Worm (Caenorhabditis elegans) whole organism, young adult: ENCODE results near the gene sup-9.

Experiments used
- B0336.3 ChIP-seq: fragments of 200-800 bp; sonication (Bioruptor generic); IDR thresholded peaks from 2 replicates; pipeline ENCODE4 v1.3.6; 2022; ENCODE audit warnings: missing genetic modification characterization, missing compliant biosample characterization
- egl-44 ChIP-seq: fragments of 200-800 bp; sonication (Bioruptor generic); IDR thresholded peaks from 2 replicates; pipeline ENCODE4 v1.3.6; 2022; ENCODE audit warnings: missing genetic modification reagents, missing genetic modification characterization, missing compliant biosample characterization
- pha-4 ChIP-seq: fragments of 150-350 bp; sonication (generic microtip); optimal IDR thresholded peaks from 2 replicates; lab custom pipeline; 2014; ENCODE audit warnings: missing biosample characterization, missing genetic modification reagents, missing genetic modification characterization

- TF ChIP-seq pha-4 (tag; lab: Kevin White, UChicago) (no peak), egl-44 (GFP tag; lab: Robert Waterston, UW) (no peak), B0336.3 (GFP tag; lab: Robert Waterston, UW) (no peak)
These were observed 43.8 kb upstream of the sup-9 start for ce11 chrII:2730647-2731046.
